Fruit fly (Drosophila melanogaster): ENCODE measurements around the gene CG9512.

Gene CG9512

dm6 chrX:14947399-14947798 lies 42.0 kb upstream of the CG9512 start (continued):
- TF ChIP-seq pb (GFP tag; optimal IDR thresholded peaks at IDR 0.05) (peak; percentile 32), unc-4 (GFP tag; IDR thresholded peaks at IDR 0.05; ENCODE audit: partially characterized antibody) (no peak), da (GFP tag; optimal IDR thresholded peaks at IDR 0.05) (no peak), Bdp1 (GFP tag; optimal IDR thresholded peaks at IDR 0.05) (no peak), CG1832 (GFP tag; optimal IDR thresholded peaks at IDR 0.05) (peak; percentile 66), Hr51 (GFP tag; optimal IDR thresholded peaks at IDR 0.05) (no peak), CG9876 (GFP tag; optimal IDR thresholded peaks at IDR 0.05) (no peak), CG4282 (GFP tag; optimal IDR thresholded peaks at IDR 0.05) (no peak), CG42726 (GFP tag; IDR thresholded peaks at IDR 0.05; ENCODE audit: partially characterized antibody) (no peak), Dref (GFP tag; IDR thresholded peaks at IDR 0.05) (no peak), CG3726 (GFP tag; IDR thresholded peaks at IDR 0.05) (peak; percentile 53; the same call in 1 of the 3 replicates), CG2202 (tag; optimal IDR thresholded peaks at IDR 0.05) (peak; percentile 13), CG32767 (GFP tag; IDR thresholded peaks at IDR 0.05) (no peak), bowl (GFP tag; IDR thresholded peaks at IDR 0.05) (peak; percentile 90), jing (GFP tag; optimal IDR thresholded peaks at IDR 0.05) (no peak), prd (optimal IDR thresholded peaks at IDR 0.05) (no peak), prd (GFP tag; IDR thresholded peaks at IDR 0.05) (0 out of 3 replicates have a peak, but pooled peaks have one; percentile 6), al (GFP tag; IDR thresholded peaks at IDR 0.05) (no peak), CG1792 (GFP tag; optimal IDR thresholded peaks at IDR 0.05) (peak; percentile 12), Six4 (GFP tag; optimal IDR thresholded peaks at IDR 0.05) (no peak), cwo (GFP tag; optimal IDR thresholded peaks at IDR 0.05) (peak; percentile 31), gsb (GFP tag; IDR thresholded peaks at IDR 0.05) (peak; percentile 64), repo (GFP tag; optimal IDR thresholded peaks at IDR 0.05) (no peak), CG13287 (GFP tag; IDR thresholded peaks at IDR 0.05; ENCODE audit: partially characterized antibody) (no peak), Poxn (GFP tag; IDR thresholded peaks at IDR 0.05) (no peak), CG3847 (GFP tag; IDR thresholded peaks at IDR 0.05) (no peak), chn (GFP tag; optimal IDR thresholded peaks at IDR 0.05) (no peak), Kr (GFP tag; optimal IDR thresholded peaks at IDR 0.05) (no peak), CG31441 (GFP tag; IDR thresholded peaks at IDR 0.05) (0 out of 2 replicates have a peak, but pooled peaks have one; percentile 19), CG1603 (tag; optimal IDR thresholded peaks at IDR 0.05) (no peak), MESR4 (GFP tag; optimal IDR thresholded peaks at IDR 0.05) (no peak), ase (GFP tag; IDR thresholded peaks at IDR 0.05) (peak; percentile 65; the same call in 2 of the 3 replicates), gro (GFP tag; optimal IDR thresholded peaks at IDR 0.05) (no peak), Jarid2 (GFP tag; optimal IDR thresholded peaks at IDR 0.05) (peak; percentile 47), p53 (GFP tag; optimal IDR thresholded peaks at IDR 0.05) (no peak), CG8478 (optimal IDR thresholded peaks at IDR 0.05) (no peak), CG18599 (GFP tag; optimal IDR thresholded peaks at IDR 0.05) (peak; percentile 34), Ada2b (GFP tag; IDR thresholded peaks at IDR 0.05) (no peak), sima (GFP tag; optimal IDR thresholded peaks at IDR 0.05) (no peak), CG16779 (GFP tag; IDR thresholded peaks at IDR 0.05) (no peak), Xrp1 (GFP tag; IDR thresholded peaks at IDR 0.05) (peak; percentile 41; the same call in 1 of the 2 replicates), ab (GFP tag; optimal IDR thresholded peaks at IDR 0.05) (no peak), dati (GFP tag; IDR thresholded peaks at IDR 0.05) (no peak), bcd (GFP tag; optimal IDR thresholded peaks at IDR 0.05) (peak; percentile 11), CG14441 (GFP tag; IDR thresholded peaks at IDR 0.05) (0 out of 2 replicates have a peak, but pooled peaks have one; percentile 26), gt (GFP tag; IDR thresholded peaks at IDR 0.05) (no peak), CG18011 (GFP tag; optimal IDR thresholded peaks at IDR 0.05) (no peak), CG17328 (GFP tag; IDR thresholded peaks at IDR 0.05) (peak; percentile 18; the same call in 1 of the 2 replicates), cg (GFP tag; optimal IDR thresholded peaks at IDR 0.05) (no peak), CG8089 (GFP tag; optimal IDR thresholded peaks at IDR 0.05) (no peak), wdn (GFP tag; IDR thresholded peaks at IDR 0.05) (no peak), CG34376 (GFP tag; optimal IDR thresholded peaks at IDR 0.05) (peak; percentile 89), dm (GFP tag; optimal IDR thresholded peaks at IDR 0.05) (no peak)
